Worm (Caenorhabditis elegans) whole organism, late embryonic: ENCODE data around the gene dhhc-4.

ENCODE experiments used
- C08G9.2 ChIP-seq: sonication (generic microtip); optimal IDR thresholded peaks from 2 replicates; lab custom pipeline; 2016; ENCODE audit warnings: mild to moderate bottlenecking, missing genetic modification characterization, moderate library complexity, missing compliant biosample characterization
- ceh-31 ChIP-seq: sonication (generic microtip); optimal IDR thresholded peaks from 2 replicates; lab custom pipeline; 2016; ENCODE audit warnings: missing genetic modification characterization, missing compliant biosample characterization
- eyg-1 ChIP-seq: sonication (generic microtip); optimal IDR thresholded peaks from 2 replicates; lab custom pipeline; 2016; ENCODE audit warnings: missing genotype, missing genetic modification characterization, missing compliant biosample characterization
- fkh-10 ChIP-seq: fragments of 150-350 bp; optimal IDR thresholded peaks from 2 replicates; lab custom pipeline; 2014; ENCODE audit warnings: missing biosample characterization, missing genetic modification reagents, missing genetic modification characterization
- madf-2 ChIP-seq: sonication (generic microtip); optimal IDR thresholded peaks from 2 replicates; lab custom pipeline; 2017; ENCODE audit warnings: missing genetic modification characterization, missing compliant biosample characterization
- pag-3 ChIP-seq: sonication (generic microtip); optimal IDR thresholded peaks from 2 replicates; lab custom pipeline; 2016; ENCODE audit warnings: missing compliant biosample characterization, missing genetic modification characterization, borderline replicate concordance
- pqm-1 ChIP-seq: sonication (generic microtip); optimal IDR thresholded peaks from 2 replicates; lab custom pipeline; 2016; ENCODE audit warnings: missing genetic modification characterization, missing compliant biosample characterization
- pros-1 ChIP-seq: fragments of 150-350 bp; optimal IDR thresholded peaks from 2 replicates; lab custom pipeline; 2014; ENCODE audit warnings: missing biosample characterization, missing genetic modification reagents, missing genetic modification characterization
- rnt-1 ChIP-seq: sonication (generic microtip); optimal IDR thresholded peaks from 2 replicates; lab custom pipeline; 2016; ENCODE audit warnings: missing genetic modification characterization, missing compliant biosample characterization
- tbx-2 ChIP-seq: sonication (generic microtip); optimal IDR thresholded peaks from 2 replicates; lab custom pipeline; 2016; ENCODE audit warnings: missing genetic modification characterization, missing compliant biosample characterization
- unc-86 ChIP-seq: sonication (generic microtip); optimal IDR thresholded peaks from 2 replicates; lab custom pipeline; 2016; ENCODE audit warnings: missing genetic modification characterization, missing compliant biosample characterization

- no peak for TF ChIP-seq fkh-10
- TF ChIP-seq pqm-1 (tag; lab: Kevin White, UChicago) = no peak
- no peak for TF ChIP-seq C08G9.2
- no peak for TF ChIP-seq ceh-31 (tag; lab: Kevin White, UChicago)
- TF ChIP-seq rnt-1 (tag; lab: Kevin White, UChicago) = no peak
- TF ChIP-seq madf-2 (tag; lab: Kevin White, UChicago) = no peak
- no peak for TF ChIP-seq pag-3 (tag; lab: Kevin White, UChicago)
- TF ChIP-seq pros-1 (tag; lab: Kevin White, UChicago) = no peak
- TF ChIP-seq unc-86 (tag; lab: Kevin White, UChicago) = no peak
- no peak for TF ChIP-seq eyg-1
- TF ChIP-seq tbx-2 (tag; lab: Kevin White, UChicago) = no peak
These were observed 43.8 kb downstream of the dhhc-4 start for ce11 chrIII:9823748-9824147.
